Worm (Caenorhabditis elegans) whole organism, L3 larva: Measurements from ENCODE around the gene tsr-1.

Experiments used
- ceh-16 ChIP-seq: sonication (generic microtip); optimal IDR thresholded peaks from 2 replicates; lab custom pipeline; 2017; ENCODE audit warnings: missing biosample characterization, missing genetic modification characterization
- fkh-10 ChIP-seq: sonication (generic microtip); optimal IDR thresholded peaks from 2 replicates; lab custom pipeline; 2017; ENCODE audit warnings: missing biosample characterization, missing genetic modification reagents, missing genetic modification characterization
- lin-39 ChIP-seq: fragments of 150-350 bp; optimal IDR thresholded peaks from 2 replicates; lab custom pipeline; 2018; ENCODE audit warnings: missing biosample characterization, missing genetic modification reagents, missing genetic modification characterization
- nhr-12 ChIP-seq: fragments of 150-350 bp; optimal IDR thresholded peaks from 2 replicates; lab custom pipeline; 2014; ENCODE audit warnings: missing biosample characterization, missing genetic modification characterization
- skn-1 ChIP-seq: fragments of 150-350 bp; optimal IDR thresholded peaks from 2 replicates; lab custom pipeline; 2014; ENCODE audit warnings: missing biosample characterization, missing genetic modification characterization

- TF ChIP-seq lin-39 (tag; lab: Kevin White, UChicago) (no peak), fkh-10 (GFP tag; lab: Kevin White, UChicago) (no peak), nhr-12 (no peak), ceh-16 (tag; lab: Kevin White, UChicago) (no peak), skn-1 (tag; lab: Kevin White, UChicago) (no peak)
Measured at ce11 chrII:2445164-2445563, 28.0 kb downstream of the tsr-1 start.
